Worm (Caenorhabditis elegans) whole organism, young adult: Measurements from ENCODE around the gene sma-1.
A peak's percentile ranks its signal among the peaks of the same experiment; 100 is the strongest.

Source experiments
- B0019.2 ChIP-seq: fragments of 200-800 bp; sonication (Bioruptor generic); conservative IDR thresholded peaks from 2 replicates; pipeline ENCODE4 v1.3.6; 2022; ENCODE audit warnings: missing genetic modification reagents, missing genetic modification characterization, missing compliant biosample characterization
- B0261.1 ChIP-seq: sonication (generic microtip); optimal IDR thresholded peaks from 2 replicates; lab custom pipeline; 2016; ENCODE audit warnings: mild to moderate bottlenecking, missing genetic modification characterization, moderate library complexity, missing compliant biosample characterization
- B0336.3 ChIP-seq: fragments of 200-800 bp; sonication (Bioruptor generic); IDR thresholded peaks from 2 replicates; pipeline ENCODE4 v1.3.6; 2022; ENCODE audit warnings: missing genetic modification characterization, missing compliant biosample characterization
- C06A6.2 ChIP-seq: fragments of 200-800 bp; sonication (Bioruptor generic); conservative IDR thresholded peaks from 2 replicates; pipeline ENCODE4 v1.3.6; 2022; ENCODE audit warnings: missing genetic modification characterization, missing compliant biosample characterization
- C17E4.6 ChIP-seq: fragments of 200-800 bp; sonication (Bioruptor generic); IDR thresholded peaks from 2 replicates; pipeline ENCODE4 v1.3.6; 2022; ENCODE audit warnings: missing genetic modification reagents, missing genetic modification characterization, missing compliant biosample characterization
- D2030.7 ChIP-seq: fragments of 200-800 bp; sonication (Bioruptor generic); IDR thresholded peaks from 2 replicates; pipeline ENCODE4 v1.3.6; 2022; ENCODE audit warnings: missing genetic modification reagents, missing genetic modification characterization, missing compliant biosample characterization
- F22D6.2 ChIP-seq: sonication (generic microtip); optimal IDR thresholded peaks from 2 replicates; lab custom pipeline; 2016; ENCODE audit warnings: mild to moderate bottlenecking, missing genetic modification characterization, missing compliant biosample characterization
- F39B2.1 ChIP-seq: fragments of 200-800 bp; sonication (Bioruptor generic); IDR thresholded peaks from 2 replicates; pipeline ENCODE4 v1.3.6; 2022; ENCODE audit warnings: missing genetic modification reagents, missing genetic modification characterization, missing compliant biosample characterization
- F49E8.2 ChIP-seq: sonication (generic microtip); optimal IDR thresholded peaks from 3 replicates; lab custom pipeline; 2017; ENCODE audit warnings: missing genetic modification characterization, mild to moderate bottlenecking, missing compliant biosample characterization, antibody characterized with exemption, moderate library complexity; ENCODE audit not compliant: insufficient read depth
- F57A8.1 ChIP-seq: fragments of 200-800 bp; sonication (Bioruptor generic); optimal IDR thresholded peaks from 2 replicates; lab custom pipeline; 2018; ENCODE audit warnings: mild to moderate bottlenecking, missing genetic modification characterization, moderate library complexity, missing compliant biosample characterization
- K11D2.4 ChIP-seq: fragments of 200-800 bp; sonication (Bioruptor generic); IDR thresholded peaks from 2 replicates; pipeline ENCODE4 v1.3.6; 2022; ENCODE audit warnings: missing genetic modification reagents, missing genetic modification characterization, missing compliant biosample characterization
- Y53G8AR.9 ChIP-seq: fragments of 200-800 bp; sonication (Bioruptor generic); conservative IDR thresholded peaks from 2 replicates; pipeline ENCODE4 v1.3.6; 2022; ENCODE audit warnings: missing genetic modification reagents, missing genetic modification characterization, missing compliant biosample characterization
- Y79H2A.3 ChIP-seq: fragments of 200-800 bp; sonication (Bioruptor generic); conservative IDR thresholded peaks from 2 replicates; pipeline ENCODE4 v1.3.6; 2022; ENCODE audit warnings: missing genetic modification reagents, missing genetic modification characterization, missing compliant biosample characterization
- Y95B8A.8 ChIP-seq: fragments of 200-800 bp; sonication (Bioruptor generic); IDR thresholded peaks from 2 replicates; pipeline ENCODE4 v1.3.6; 2022; ENCODE audit warnings: missing genetic modification reagents, missing genetic modification characterization, missing compliant biosample characterization
- attf-3 ChIP-seq: fragments of 200-800 bp; sonication (Bioruptor generic); conservative IDR thresholded peaks from 2 replicates; pipeline ENCODE4 v1.3.6; 2022; ENCODE audit warnings: missing genetic modification reagents, missing genetic modification characterization, missing compliant biosample characterization
- ceh-100 ChIP-seq: fragments of 200-800 bp; sonication (Bioruptor generic); IDR thresholded peaks from 2 replicates; pipeline ENCODE4 v1.3.6; 2022; ENCODE audit warnings: missing genetic modification reagents, missing genetic modification characterization, missing compliant biosample characterization
- ceh-79 ChIP-seq: sonication (generic microtip); optimal IDR thresholded peaks from 2 replicates; lab custom pipeline; 2017; ENCODE audit warnings: mild to moderate bottlenecking, missing genetic modification characterization, missing compliant biosample characterization
- ceh-91 ChIP-seq: fragments of 200-800 bp; sonication (Bioruptor generic); IDR thresholded peaks from 2 replicates; pipeline ENCODE4 v1.3.6; 2022; ENCODE audit warnings: missing genetic modification reagents, missing genetic modification characterization, missing compliant biosample characterization
- chd-7 ChIP-seq: sonication (generic microtip); optimal IDR thresholded peaks from 2 replicates; lab custom pipeline; 2016; ENCODE audit warnings: mild to moderate bottlenecking, missing genetic modification characterization, moderate library complexity, missing compliant biosample characterization
- dox-1 ChIP-seq: fragments of 200-800 bp; sonication (Bioruptor generic); IDR thresholded peaks from 2 replicates; pipeline ENCODE4 v1.3.6; 2022; ENCODE audit warnings: missing genetic modification reagents, missing genetic modification characterization, missing compliant biosample characterization
- efl-1 ChIP-seq: fragments of 150-350 bp; optimal IDR thresholded peaks from 2 replicates; lab custom pipeline; 2014; ENCODE audit warnings: missing biosample characterization, missing genetic modification reagents, missing genetic modification characterization
- egl-44 ChIP-seq: fragments of 200-800 bp; sonication (Bioruptor generic); IDR thresholded peaks from 2 replicates; pipeline ENCODE4 v1.3.6; 2022; ENCODE audit warnings: missing genetic modification reagents, missing genetic modification characterization, missing compliant biosample characterization
- ets-4 ChIP-seq: fragments of 200-800 bp; sonication (Bioruptor generic); optimal IDR thresholded peaks from 2 replicates; lab custom pipeline; 2018; ENCODE audit warnings: mild to moderate bottlenecking, missing genetic modification characterization, missing compliant biosample characterization
- him-1 ChIP-seq: sonication (generic microtip); optimal IDR thresholded peaks from 2 replicates; lab custom pipeline; 2016; ENCODE audit warnings: missing genotype, missing genetic modification reagents, missing genetic modification characterization, missing compliant biosample characterization
- hlh-26 ChIP-seq: fragments of 200-800 bp; sonication (Bioruptor generic); conservative IDR thresholded peaks from 2 replicates; pipeline ENCODE4 v1.3.6; 2022; ENCODE audit warnings: missing genetic modification reagents, missing genetic modification characterization, missing compliant biosample characterization
- hmg-20 ChIP-seq: fragments of 200-800 bp; sonication (Bioruptor generic); IDR thresholded peaks from 2 replicates; pipeline ENCODE4 v1.3.6; 2022; ENCODE audit warnings: missing genetic modification reagents, missing genetic modification characterization, missing compliant biosample characterization
- hsf-1 ChIP-seq: fragments of 200-800 bp; sonication (Bioruptor generic); IDR thresholded peaks from 2 replicates; pipeline ENCODE4 v1.3.6; 2022; ENCODE audit warnings: missing genetic modification reagents, missing genetic modification characterization, missing compliant biosample characterization
- lir-1 ChIP-seq: fragments of 200-800 bp; sonication (Bioruptor generic); conservative IDR thresholded peaks from 2 replicates; pipeline ENCODE4 v1.3.6; 2022; ENCODE audit warnings: missing genetic modification reagents, missing genetic modification characterization, missing compliant biosample characterization
- madf-3 ChIP-seq: fragments of 200-800 bp; sonication (Bioruptor generic); IDR thresholded peaks from 2 replicates; pipeline ENCODE4 v1.3.6; 2022; ENCODE audit warnings: missing genetic modification reagents, missing genetic modification characterization, missing compliant biosample characterization
- madf-8 ChIP-seq: fragments of 200-800 bp; sonication (Bioruptor generic); conservative IDR thresholded peaks from 2 replicates; pipeline ENCODE4 v1.3.6; 2022; ENCODE audit warnings: missing genetic modification reagents, missing genetic modification characterization, missing compliant biosample characterization
- mcd-1 ChIP-seq: fragments of 200-800 bp; sonication (Bioruptor generic); IDR thresholded peaks from 2 replicates; pipeline ENCODE4 v1.3.6; 2022; ENCODE audit warnings: missing genetic modification reagents, missing genetic modification characterization, missing compliant biosample characterization
- mel-28 ChIP-seq: sonication (generic microtip); optimal IDR thresholded peaks from 2 replicates; lab custom pipeline; 2016; ENCODE audit warnings: borderline replicate concordance, mild to moderate bottlenecking, missing genetic modification characterization, missing compliant biosample characterization
- mxl-1 ChIP-seq: sonication (generic microtip); optimal IDR thresholded peaks from 2 replicates; lab custom pipeline; 2016; ENCODE audit warnings: missing genetic modification characterization, missing compliant biosample characterization
- nhr-80 ChIP-seq: sonication (generic microtip); optimal IDR thresholded peaks from 2 replicates; lab custom pipeline; 2016; ENCODE audit warnings: missing genetic modification characterization, missing compliant biosample characterization
- nhr-90 ChIP-seq: sonication (generic microtip); optimal IDR thresholded peaks from 2 replicates; lab custom pipeline; 2016; ENCODE audit warnings: missing genotype, mild to moderate bottlenecking, missing genetic modification characterization, missing compliant biosample characterization
- pha-4 ChIP-seq: fragments of 150-350 bp; sonication (generic microtip); optimal IDR thresholded peaks from 2 replicates; lab custom pipeline; 2014; ENCODE audit warnings: missing biosample characterization, missing genetic modification reagents, missing genetic modification characterization
- rcor-1 ChIP-seq: fragments of 200-800 bp; sonication (Bioruptor generic); IDR thresholded peaks from 2 replicates; pipeline ENCODE4 v1.3.6; 2022; ENCODE audit warnings: missing genetic modification reagents, missing genetic modification characterization, missing compliant biosample characterization
- rpc-1 ChIP-seq, 2 experiments: fragments of 150-350 bp in 1 of 2; sonication (generic microtip) in 1 of 2; optimal IDR thresholded peaks; 2 replicates each; lab custom pipeline; 2014 to 2018; ENCODE audit warnings: missing biosample characterization in 1 of 2, missing genetic modification characterization in 1 of 2, missing genetic modification reagents in 1 of 2, missing genotype in 1 of 2
- sea-2 ChIP-seq: fragments of 200-800 bp; sonication (Bioruptor generic); IDR thresholded peaks from 2 replicates; pipeline ENCODE4 v1.3.6; 2022; ENCODE audit warnings: missing genetic modification characterization, missing compliant biosample characterization
- snpc-1.3 ChIP-seq: sonication (generic microtip); optimal IDR thresholded peaks from 2 replicates; lab custom pipeline; 2017; ENCODE audit warnings: missing genetic modification characterization, mild to moderate bottlenecking, missing compliant biosample characterization, antibody characterized with exemption, moderate library complexity, missing genotype, missing genetic modification reagents; ENCODE audit not compliant: insufficient read depth
- snpc-4 ChIP-seq, 5 experiments: fragments of 150-350 bp in 1 of 5; sonication (generic microtip) in 4 of 5; optimal IDR thresholded peaks; 2 replicates each; lab custom pipeline; 2014 to 2018; ENCODE audit warnings: missing genetic modification characterization in 5 of 5, missing biosample characterization in 3 of 5, antibody characterized with exemption in 2 of 5, mild to moderate bottlenecking in 2 of 5, missing compliant biosample characterization in 2 of 5, missing genotype in 2 of 5, moderate library complexity in 2 of 5, missing genetic modification reagents in 1 of 5
- tbp1 ChIP-seq: fragments of 200-800 bp; sonication (Bioruptor generic); optimal IDR thresholded peaks from 2 replicates; lab custom pipeline; 2018; ENCODE audit warnings: mild to moderate bottlenecking, missing genetic modification characterization, missing compliant biosample characterization
- tlf-1 ChIP-seq: fragments of 200-800 bp; sonication (Bioruptor generic); optimal IDR thresholded peaks from 2 replicates; lab custom pipeline; 2018; ENCODE audit warnings: mild to moderate bottlenecking, missing genetic modification characterization, missing compliant biosample characterization
- xnd-1 ChIP-seq: sonication (generic microtip); optimal IDR thresholded peaks from 2 replicates; lab custom pipeline; 2016; ENCODE audit warnings: missing genotype, missing genetic modification reagents, missing genetic modification characterization, missing compliant biosample characterization
- ztf-3 ChIP-seq: fragments of 200-800 bp; sonication (Bioruptor generic); optimal IDR thresholded peaks from 2 replicates; lab custom pipeline; 2018; ENCODE audit warnings: mild to moderate bottlenecking, missing genetic modification characterization, missing compliant biosample characterization

Gene sma-1

DNA sequence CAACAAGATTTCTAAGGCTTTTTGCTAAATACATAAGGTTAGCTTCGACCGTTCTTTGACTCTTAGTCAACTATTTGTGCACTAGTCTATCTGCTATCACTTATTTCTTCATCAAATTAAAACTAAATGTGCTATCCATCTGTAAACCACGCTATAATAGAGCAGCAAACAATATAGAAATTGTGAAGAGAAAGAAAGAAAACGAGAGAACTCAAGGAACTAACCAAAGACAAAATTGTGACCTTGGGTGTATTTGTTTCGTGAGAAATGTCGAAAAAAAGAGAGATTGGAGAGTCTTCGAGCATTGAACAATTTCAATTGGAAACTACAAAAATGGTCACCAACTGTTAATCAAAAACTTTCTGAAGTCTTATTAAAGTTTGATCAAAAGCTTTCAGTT, 14.2 kb upstream of the sma-1 start:
- TF ChIP-seq egl-44 (GFP tag; lab: Robert Waterston, UW) (no peak), mel-28 (tag; lab: Kevin White, UChicago) (no peak), pha-4 (tag; lab: Kevin White, UChicago) (peak; percentile 33), nhr-80 (tag; lab: Kevin White, UChicago) (peak; percentile 75), Y53G8AR.9 (GFP tag; lab: Robert Waterston, UW) (no peak), Y95B8A.8 (GFP tag; lab: Robert Waterston, UW) (no peak), rpc-1 (optimal IDR thresholded peaks at IDR 0.05; lab: Kevin White, UChicago) (no peak), rpc-1 (tag; optimal IDR thresholded peaks at IDR 0.05; lab: Kevin White, UChicago) (no peak), madf-3 (no peak), F49E8.2 (tag; lab: Kevin White, UChicago) (no peak)

ce11 chrV:11885939-11886338, 13.3 kb upstream of the sma-1 start:
- no peak for TF ChIP-seq D2030.7 (GFP tag; lab: Robert Waterston, UW)
- no peak for TF ChIP-seq attf-3 (GFP tag; lab: Robert Waterston, UW)
- TF ChIP-seq Y79H2A.3 (GFP tag; lab: Robert Waterston, UW), result no peak
- TF ChIP-seq pha-4 (tag; lab: Kevin White, UChicago), result peak; percentile 47
- TF ChIP-seq ets-4 (GFP tag; lab: Kevin White, UChicago), result no peak
- no peak for TF ChIP-seq madf-3
- TF ChIP-seq sea-2, result no peak
- no peak for TF ChIP-seq Y95B8A.8 (GFP tag; lab: Robert Waterston, UW)
- TF ChIP-seq mcd-1 (GFP tag; lab: Robert Waterston, UW), result no peak
- TF ChIP-seq ceh-91 (GFP tag; lab: Robert Waterston, UW), result no peak
- no peak for TF ChIP-seq ztf-3 (GFP tag; lab: Kevin White, UChicago)
- peak; percentile 49 for TF ChIP-seq chd-7
- no peak for TF ChIP-seq rcor-1
- no peak for TF ChIP-seq nhr-90
- no peak for TF ChIP-seq F22D6.2 (tag; lab: Kevin White, UChicago)
- TF ChIP-seq xnd-1 (tag; lab: Kevin White, UChicago), result no peak
- no peak for TF ChIP-seq snpc-4 (GFP tag; optimal IDR thresholded peaks at IDR 0.05; lab: Kevin White, UChicago)
- peak in 2 of 4 experiments; percentile 3 to 66 for TF ChIP-seq snpc-4 (tag; optimal IDR thresholded peaks at IDR 0.05; lab: Kevin White, UChicago)
- TF ChIP-seq ceh-79 (tag; lab: Kevin White, UChicago), result no peak
- TF ChIP-seq hsf-1, result no peak
- no peak for TF ChIP-seq lir-1 (GFP tag; lab: Robert Waterston, UW)
- no peak for TF ChIP-seq ceh-100 (GFP tag; lab: Robert Waterston, UW)
- TF ChIP-seq tbp1 (GFP tag; lab: Kevin White, UChicago), result peak; percentile 30
- no peak for TF ChIP-seq him-1 (tag; lab: Kevin White, UChicago)
- TF ChIP-seq F57A8.1 (GFP tag; lab: Kevin White, UChicago), result no peak
- TF ChIP-seq hmg-20 (GFP tag; lab: Robert Waterston, UW), result no peak
- no peak for TF ChIP-seq C17E4.6 (GFP tag; lab: Robert Waterston, UW)
- TF ChIP-seq F49E8.2 (tag; lab: Kevin White, UChicago), result no peak
- no peak for TF ChIP-seq dox-1 (GFP tag; lab: Robert Waterston, UW)
- TF ChIP-seq madf-8 (GFP tag; lab: Robert Waterston, UW), result no peak
- TF ChIP-seq B0019.2 (GFP tag; lab: Robert Waterston, UW), result no peak
- TF ChIP-seq tlf-1, result peak; percentile 43
- no peak for TF ChIP-seq mxl-1 (tag; lab: Kevin White, UChicago)
- TF ChIP-seq hlh-26 (GFP tag; lab: Robert Waterston, UW), result no peak
- TF ChIP-seq K11D2.4 (GFP tag; lab: Robert Waterston, UW), result 0 out of 2 replicates have a peak, but pooled peaks have one; percentile 41
- TF ChIP-seq snpc-1.3 (tag; lab: Kevin White, UChicago), result no peak
- TF ChIP-seq C06A6.2 (GFP tag; lab: Robert Waterston, UW), result 0 out of 2 replicates have a peak, but pooled peaks have one; percentile 13
- TF ChIP-seq B0261.1, result no peak
- TF ChIP-seq egl-44 (GFP tag; lab: Robert Waterston, UW), result 0 out of 2 replicates have a peak, but pooled peaks have one; percentile 61
- peak; percentile 43; the same call in 1 of the 2 replicates for TF ChIP-seq B0336.3 (GFP tag; lab: Robert Waterston, UW)
- TF ChIP-seq efl-1 (GFP tag; lab: Kevin White, UChicago), result no peak
- no peak for TF ChIP-seq F39B2.1 (GFP tag; lab: Robert Waterston, UW)
